Fruit fly (Drosophila melanogaster) whole organism, embryonic: Measurements from ENCODE around the gene CG9919.
A peak's percentile ranks its signal among the peaks of the same experiment; 100 is the strongest.

ENCODE experiments used
- ATbp ChIP-seq: fragments of 200-800 bp; sonication (Bioruptor generic); optimal IDR thresholded peaks from 2 replicates; lab custom pipeline; 2017; ENCODE audit warnings: missing biosample characterization, mild to moderate bottlenecking, missing genetic modification characterization, missing genetic modification reagents
- Bdp1 ChIP-seq: fragments of 200-800 bp; sonication (Bioruptor generic); optimal IDR thresholded peaks from 3 replicates; lab custom pipeline; 2016; ENCODE audit warnings: missing biosample characterization, missing genetic modification characterization
- CG1024 ChIP-seq: fragments of 200-800 bp; sonication (Bioruptor generic); IDR thresholded peaks from 2 replicates; pipeline ENCODE4 v1.3.6; 2022; ENCODE audit warnings: missing biosample characterization, missing genetic modification characterization
- CG10959 ChIP-seq: fragments of 200-800 bp; sonication (Bioruptor generic); IDR thresholded peaks from 2 replicates; pipeline ENCODE4 v1.3.6; 2022; ENCODE audit warnings: missing biosample characterization, missing genetic modification characterization
- CG12744 ChIP-seq: fragments of 200-800 bp; sonication (Bioruptor generic); optimal IDR thresholded peaks from 2 replicates; lab custom pipeline; 2016; ENCODE audit warnings: missing biosample characterization, missing genetic modification characterization
- CG15696 ChIP-seq: fragments of 200-800 bp; sonication (Bioruptor generic); optimal IDR thresholded peaks from 2 replicates; lab custom pipeline; 2019; ENCODE audit warnings: missing biosample characterization, mild to moderate bottlenecking, missing genetic modification characterization, moderate library complexity
- CG1602 ChIP-seq: fragments of 200-800 bp; sonication (Bioruptor generic); optimal IDR thresholded peaks from 3 replicates; lab custom pipeline; 2016; ENCODE audit warnings: missing biosample characterization, missing genetic modification characterization
- CG1603 ChIP-seq: fragments of 200-800 bp; sonication (Bioruptor generic); optimal IDR thresholded peaks from 2 replicates; lab custom pipeline; 2019; ENCODE audit warnings: missing biosample characterization, mild to moderate bottlenecking, missing genetic modification characterization, moderate library complexity
- CG1647 ChIP-seq: fragments of 200-800 bp; sonication (Bioruptor generic); optimal IDR thresholded peaks from 3 replicates; lab custom pipeline; 2016; ENCODE audit warnings: missing biosample characterization, missing genetic modification characterization
- CG17912 ChIP-seq: fragments of 200-800 bp; sonication (Bioruptor generic); optimal IDR thresholded peaks from 2 replicates; lab custom pipeline; 2018; ENCODE audit warnings: missing biosample characterization, mild to moderate bottlenecking, missing genetic modification characterization
- CG1792 ChIP-seq: fragments of 200-800 bp; sonication (Bioruptor generic); optimal IDR thresholded peaks from 2 replicates; lab custom pipeline; 2016; ENCODE audit warnings: missing biosample characterization, missing genetic modification characterization
- CG18619 ChIP-seq: fragments of 200-800 bp; sonication (Bioruptor generic); optimal IDR thresholded peaks from 3 replicates; lab custom pipeline; 2017; ENCODE audit warnings: missing biosample characterization, mild to moderate bottlenecking, missing genetic modification characterization
- CG2199 ChIP-seq: fragments of 200-800 bp; sonication (Bioruptor generic); IDR thresholded peaks from 3 replicates; pipeline ENCODE4 v1.3.6; 2022; ENCODE audit warnings: missing biosample characterization, missing genetic modification characterization
- CG42726 ChIP-seq: fragments of 200-800 bp; sonication (Bioruptor generic); IDR thresholded peaks from 2 replicates; pipeline ENCODE4 v1.3.6; 2022; ENCODE audit warnings: missing biosample characterization, missing genetic modification characterization; ENCODE audit not compliant: partially characterized antibody
- CG4328 ChIP-seq: fragments of 200-800 bp; sonication (Bioruptor generic); optimal IDR thresholded peaks from 3 replicates; lab custom pipeline; 2017; ENCODE audit warnings: missing biosample characterization, missing genetic modification reagents, missing genetic modification characterization
- CG6683 ChIP-seq: fragments of 200-800 bp; sonication (Bioruptor generic); optimal IDR thresholded peaks from 2 replicates; lab custom pipeline; 2017; ENCODE audit warnings: missing biosample characterization, mild to moderate bottlenecking, missing genetic modification characterization, missing genetic modification reagents
- CG6791 ChIP-seq: fragments of 200-800 bp; sonication (Bioruptor generic); IDR thresholded peaks from 3 replicates; pipeline ENCODE4 v1.3.6; 2022; ENCODE audit warnings: missing biosample characterization, missing genetic modification characterization; ENCODE audit not compliant: partially characterized antibody
- CG8281 ChIP-seq: fragments of 200-800 bp; sonication (Bioruptor generic); optimal IDR thresholded peaks from 2 replicates; lab custom pipeline; 2018; ENCODE audit warnings: missing biosample characterization, mild to moderate bottlenecking, missing genetic modification characterization, moderate library complexity
- CG8359 ChIP-seq: fragments of 200-800 bp; sonication (Bioruptor generic); optimal IDR thresholded peaks from 2 replicates; lab custom pipeline; 2017; ENCODE audit warnings: missing biosample characterization, mild to moderate bottlenecking, missing genetic modification characterization, borderline replicate concordance
- CG9609 ChIP-seq: fragments of 200-800 bp; sonication (Bioruptor generic); optimal IDR thresholded peaks from 3 replicates; lab custom pipeline; 2016; ENCODE audit warnings: missing biosample characterization, missing genetic modification characterization
- CoRest ChIP-seq: fragments of 200-800 bp; sonication (Bioruptor generic); optimal IDR thresholded peaks from 3 replicates; lab custom pipeline; 2018; ENCODE audit warnings: missing biosample characterization, mild to moderate bottlenecking, missing genetic modification characterization, moderate library complexity
- Dip3 ChIP-seq: fragments of 200-800 bp; sonication (Bioruptor generic); optimal IDR thresholded peaks from 3 replicates; lab custom pipeline; 2016; ENCODE audit warnings: missing biosample characterization, missing genetic modification characterization
- Drgx ChIP-seq: fragments of 200-800 bp; sonication (Bioruptor generic); IDR thresholded peaks from 2 replicates; pipeline ENCODE4 v1.3.6; 2022; ENCODE audit warnings: missing biosample characterization, missing genetic modification characterization
- Ets65A ChIP-seq: fragments of 200-800 bp; sonication (Bioruptor generic); peaks from one replicate; lab custom pipeline; 2016; ENCODE audit warnings: missing biosample characterization, missing genetic modification characterization
- Hand ChIP-seq: fragments of 200-800 bp; sonication (Bioruptor generic); optimal IDR thresholded peaks from 2 replicates; lab custom pipeline; 2017; ENCODE audit warnings: mild to moderate bottlenecking, missing biosample characterization, missing genetic modification reagents, missing genetic modification characterization
- Hey ChIP-seq: fragments of 200-800 bp; sonication (Bioruptor generic); optimal IDR thresholded peaks from 3 replicates; lab custom pipeline; 2018; ENCODE audit warnings: missing biosample characterization, mild to moderate bottlenecking, missing genetic modification characterization
- Hr78 ChIP-seq, 2 experiments: fragments of 200-800 bp in 1 of 2; fragments of >200 bp in 1 of 2; sonication (Bioruptor generic) in 1 of 2; optimal IDR thresholded peaks; 2 replicates each; lab custom pipeline; 2017 to 2019; ENCODE audit warnings: missing biosample characterization in 2 of 2, missing genetic modification characterization in 2 of 2, mild to moderate bottlenecking in 1 of 2, moderate library complexity in 1 of 2
- MBD-R2 ChIP-seq: fragments of 200-800 bp; sonication (Bioruptor generic); IDR thresholded peaks from 2 replicates; pipeline ENCODE4 v1.3.6; 2022; ENCODE audit warnings: missing biosample characterization, missing genetic modification characterization
- Med ChIP-seq: fragments of 200-800 bp; sonication (Bioruptor generic); peaks from one replicate; lab custom pipeline; 2016; ENCODE audit warnings: missing biosample characterization, missing genetic modification characterization, mild to moderate bottlenecking, inconsistent platforms, moderate library complexity
- Neu2 ChIP-seq: fragments of 200-800 bp; sonication (Bioruptor generic); optimal IDR thresholded peaks from 3 replicates; lab custom pipeline; 2016; ENCODE audit warnings: missing biosample characterization, missing genetic modification characterization, borderline replicate concordance
- Side ChIP-seq: fragments of 200-800 bp; sonication (Bioruptor generic); optimal IDR thresholded peaks from 2 replicates; lab custom pipeline; 2016; ENCODE audit warnings: missing biosample characterization, missing genetic modification characterization
- Sry-δ ChIP-seq: fragments of 200-800 bp; sonication (Bioruptor generic); optimal IDR thresholded peaks from 2 replicates; lab custom pipeline; 2016; ENCODE audit warnings: missing biosample characterization, missing genetic modification characterization
- ac ChIP-seq: fragments of 200-800 bp; sonication (Bioruptor generic); optimal IDR thresholded peaks from 3 replicates; lab custom pipeline; 2017; ENCODE audit warnings: missing biosample characterization, mild to moderate bottlenecking, missing genetic modification characterization
- ato ChIP-seq: fragments of 200-800 bp; sonication (Bioruptor generic); IDR thresholded peaks from 2 replicates; pipeline ENCODE4 v1.3.6; 2022; ENCODE audit warnings: missing biosample characterization, missing genetic modification characterization; ENCODE audit not compliant: partially characterized antibody
- da ChIP-seq: fragments of 200-800 bp; sonication (Bioruptor generic); optimal IDR thresholded peaks from 2 replicates; lab custom pipeline; 2016; ENCODE audit warnings: missing biosample characterization, missing genetic modification characterization
- ewg ChIP-seq: fragments of 200-800 bp; sonication (Bioruptor generic); optimal IDR thresholded peaks from 3 replicates; lab custom pipeline; 2017; ENCODE audit warnings: mild to moderate bottlenecking, missing biosample characterization, missing genetic modification reagents, missing genetic modification characterization
- gsb ChIP-seq: fragments of 200-800 bp; sonication (Bioruptor generic); IDR thresholded peaks from 2 replicates; pipeline ENCODE4 v1.3.6; 2022; ENCODE audit warnings: missing biosample characterization, missing genetic modification characterization
- jumu ChIP-seq: fragments of 200-800 bp; sonication (Bioruptor generic); optimal IDR thresholded peaks from 3 replicates; lab custom pipeline; 2016; ENCODE audit warnings: missing biosample characterization, missing genetic modification characterization
- nom ChIP-seq: fragments of 200-800 bp; sonication (Bioruptor generic); optimal IDR thresholded peaks from 2 replicates; lab custom pipeline; 2017; ENCODE audit warnings: missing biosample characterization, missing genetic modification characterization, mild to moderate bottlenecking, moderate library complexity, missing genetic modification reagents
- oc ChIP-seq: fragments of 200-800 bp; sonication (Bioruptor generic); optimal IDR thresholded peaks from 2 replicates; lab custom pipeline; 2018; ENCODE audit warnings: missing biosample characterization, mild to moderate bottlenecking, missing genetic modification characterization, moderate library complexity
- p53 ChIP-seq: fragments of 200-800 bp; sonication (Bioruptor generic); optimal IDR thresholded peaks from 2 replicates; lab custom pipeline; 2016; ENCODE audit warnings: missing biosample characterization, missing genetic modification characterization
- pan ChIP-seq, 4 experiments: fragments of >200 bp in 3 of 4; fragments of 200-800 bp in 1 of 4; sonication (Bioruptor generic) in 1 of 4; optimal IDR thresholded peaks in 3 of 4; IDR thresholded peaks in 1 of 4; 2 replicates each; pipeline versions ENCODE4 v1.3.6 to Lab custom; 2017 to 2022; ENCODE audit warnings: missing biosample characterization in 2 of 4, missing genetic modification characterization in 2 of 4, mixed read lengths in 1 of 4
- pita ChIP-seq: fragments of 200-800 bp; sonication (Bioruptor generic); optimal IDR thresholded peaks from 2 replicates; lab custom pipeline; 2017; ENCODE audit warnings: missing biosample characterization, mild to moderate bottlenecking, missing genetic modification characterization
- row ChIP-seq: fragments of 200-800 bp; sonication (Bioruptor generic); IDR thresholded peaks from 3 replicates; pipeline ENCODE4 v1.3.6; 2022; ENCODE audit warnings: missing biosample characterization, missing genetic modification characterization
- run ChIP-seq: fragments of 200-800 bp; sonication (Bioruptor generic); optimal IDR thresholded peaks from 3 replicates; lab custom pipeline; 2018; ENCODE audit warnings: missing biosample characterization, mild to moderate bottlenecking, missing genetic modification characterization
- sens-2 ChIP-seq: fragments of 200-800 bp; sonication (Bioruptor generic); IDR thresholded peaks from 2 replicates; pipeline ENCODE4 v1.3.6; 2022; ENCODE audit warnings: missing biosample characterization, missing genetic modification characterization
- so ChIP-seq: fragments of 200-800 bp; sonication (Bioruptor generic); IDR thresholded peaks from 3 replicates; pipeline ENCODE4 v1.3.6; 2022; ENCODE audit warnings: missing biosample characterization, missing genetic modification characterization
- stwl ChIP-seq: fragments of 200-800 bp; sonication (Bioruptor generic); optimal IDR thresholded peaks from 3 replicates; lab custom pipeline; 2018; ENCODE audit warnings: missing biosample characterization, mild to moderate bottlenecking, missing genetic modification characterization, moderate library complexity
- tin ChIP-seq: fragments of 200-800 bp; sonication (Bioruptor generic); optimal IDR thresholded peaks from 3 replicates; lab custom pipeline; 2016; ENCODE audit warnings: missing biosample characterization, missing genetic modification characterization
- z ChIP-seq: fragments of 200-800 bp; sonication (Bioruptor generic); IDR thresholded peaks from 3 replicates; pipeline ENCODE4 v1.3.6; 2022; ENCODE audit warnings: missing biosample characterization, missing genetic modification characterization

CG9919 gene

dm6 chrX:16286083-16286666 lies 44.4 kb downstream of the CG9919 start, which contains the start of gene UQCR-14 (continued):
- TF ChIP-seq ewg (peak; percentile 6), Hr78 (GFP tag; optimal IDR thresholded peaks at IDR 0.05; lab: Kevin White, UChicago) (no peak), CG1792 (GFP tag; lab: Kevin White, UChicago) (no peak), Ets65A (GFP tag; lab: Kevin White, UChicago) (peak; percentile 67), CG12744 (GFP tag; lab: Kevin White, UChicago) (no peak), run (tag; lab: Kevin White, UChicago) (no peak), CG10959 (GFP tag; lab: Robert Waterston, UW) (no peak), Neu2 (GFP tag; lab: Kevin White, UChicago) (no peak), MBD-R2 (GFP tag; lab: Robert Waterston, UW) (peak; percentile 86), so (GFP tag; lab: Robert Waterston, UW) (no peak), CG17912 (GFP tag; lab: Kevin White, UChicago) (no peak), ato (GFP tag; lab: Robert Waterston, UW) (peak; percentile 96), CoRest (tag; lab: Kevin White, UChicago) (peak; percentile 28), CG1024 (GFP tag; lab: Robert Waterston, UW) (no peak), sens-2 (no peak), CG6683 (GFP tag; lab: Kevin White, UChicago) (no peak), ac (GFP tag; lab: Kevin White, UChicago) (no peak), CG1647 (GFP tag; lab: Kevin White, UChicago) (no peak), tin (GFP tag; lab: Kevin White, UChicago) (no peak), Side (no peak), pan (optimal IDR thresholded peaks at IDR 0.05; lab: Kevin White, UChicago) (no peak), pan (GFP tag; optimal IDR thresholded peaks at IDR 0.05 in 1 of 2, IDR thresholded peaks at IDR 0.05 in 1 of 2) (peak in 1 of 2 experiments; percentile 8), z (no peak), CG18619 (GFP tag; lab: Kevin White, UChicago) (no peak), ATbp (GFP tag; lab: Kevin White, UChicago) (no peak), CG6791 (GFP tag; lab: Robert Waterston, UW) (peak; percentile 99), Med (peak; percentile 89), CG4328 (no peak), Bdp1 (GFP tag; lab: Kevin White, UChicago) (no peak), CG8281 (tag; lab: Kevin White, UChicago) (no peak), CG2199 (GFP tag; lab: Robert Waterston, UW) (peak; percentile 21; the same call in 1 of the 3 replicates), pita (GFP tag; lab: Kevin White, UChicago) (no peak), gsb (no peak), CG1603 (tag; lab: Kevin White, UChicago) (peak; percentile 73), Hand (GFP tag; lab: Kevin White, UChicago) (no peak), CG42726 (GFP tag; lab: Robert Waterston, UW) (peak; percentile 98), CG1602 (GFP tag; lab: Kevin White, UChicago) (no peak), Drgx (no peak), CG9609 (GFP tag; lab: Kevin White, UChicago) (no peak), row (GFP tag; lab: Robert Waterston, UW) (peak; percentile 74), CG8359 (GFP tag; lab: Kevin White, UChicago) (no peak), stwl (tag; lab: Kevin White, UChicago) (peak; percentile 90), Hey (no peak), nom (GFP tag; lab: Kevin White, UChicago) (peak; percentile 52), oc (no peak), Dip3 (no peak), p53 (no peak), CG15696 (tag; lab: Kevin White, UChicago) (no peak), Sry-δ (GFP tag; lab: Kevin White, UChicago) (peak; percentile 97), da (GFP tag; lab: Kevin White, UChicago) (no peak), jumu (GFP tag; lab: Kevin White, UChicago) (no peak)
